Worm (Caenorhabditis elegans): ENCODE data around the gene glna-2.

Gene glna-2

ce11 chrII:8039416-8039815 is 31.0 kb downstream of the glna-2 start, which contains the start of the genes ubh-4 and algn-6 (continued):
- TF ChIP-seq zfh-2 (GFP tag; conservative IDR thresholded peaks at IDR 0.05): no peak
- no peak for TF ChIP-seq nfyb-1 (GFP tag; IDR thresholded peaks at IDR 0.05)
- TF ChIP-seq lin-54 (GFP tag; optimal IDR thresholded peaks at IDR 0.05): peak; percentile 72
- TF ChIP-seq T26A5.8 (tag; optimal IDR thresholded peaks at IDR 0.05): no peak
- TF ChIP-seq dox-1 (GFP tag; IDR thresholded peaks at IDR 0.05): peak; percentile 86; the same call in 1 of the 2 replicates
- TF ChIP-seq Y56A3A.18 (GFP tag; IDR thresholded peaks at IDR 0.05): no peak
- TF ChIP-seq lag-1 (GFP tag; IDR thresholded peaks at IDR 0.05): no peak
- TF ChIP-seq aptf-3 (GFP tag; IDR thresholded peaks at IDR 0.05): no peak
- 0 out of 2 replicates have a peak, but pooled peaks have one; percentile 24 for TF ChIP-seq Y79H2A.3 (GFP tag; conservative IDR thresholded peaks at IDR 0.05)
- TF ChIP-seq egl-18 (GFP tag; IDR thresholded peaks at IDR 0.05): no peak
- TF ChIP-seq sea-2 (GFP tag; IDR thresholded peaks at IDR 0.05): no peak
- TF ChIP-seq madf-8 (GFP tag; conservative IDR thresholded peaks at IDR 0.05): peak; percentile 32; the same call in 1 of the 2 replicates
- no peak for TF ChIP-seq hrde-1 (tag; optimal IDR thresholded peaks at IDR 0.05; ENCODE audit: borderline replicate concordance)
- no peak for TF ChIP-seq nhr-27 (tag; optimal IDR thresholded peaks at IDR 0.05)
- TF ChIP-seq attf-5 (GFP tag; optimal IDR thresholded peaks at IDR 0.05): peak; percentile 87
- no peak for TF ChIP-seq B0261.1 (tag; optimal IDR thresholded peaks at IDR 0.05)
- TF ChIP-seq ama-1 (optimal IDR thresholded peaks at IDR 0.05): no peak
- no peak for TF ChIP-seq ama-1 (GFP tag; optimal IDR thresholded peaks at IDR 0.05)
- TF ChIP-seq ztf-6 (GFP tag; IDR thresholded peaks at IDR 0.05): no peak
- TF ChIP-seq ceh-40 (GFP tag; IDR thresholded peaks at IDR 0.05): no peak
- peak; percentile 61; the same call in 1 of the 2 replicates for TF ChIP-seq madf-3 (GFP tag; IDR thresholded peaks at IDR 0.05)
- no peak for TF ChIP-seq ceh-58 (GFP tag; IDR thresholded peaks at IDR 0.05)
- no peak for TF ChIP-seq ceh-100 (GFP tag; IDR thresholded peaks at IDR 0.05)
- no peak for TF ChIP-seq lir-1 (GFP tag; conservative IDR thresholded peaks at IDR 0.05)
- peak; percentile 16 for TF ChIP-seq snpc-3.4 (tag; optimal IDR thresholded peaks at IDR 0.05)
- no peak for TF ChIP-seq repo-1 (tag; optimal IDR thresholded peaks at IDR 0.05)
- TF ChIP-seq F57A8.1 (GFP tag; optimal IDR thresholded peaks at IDR 0.05): no peak
- TF ChIP-seq ceh-79 (tag; optimal IDR thresholded peaks at IDR 0.05): no peak
- no peak for TF ChIP-seq pha-4 (tag; optimal IDR thresholded peaks at IDR 0.05)
- no peak for TF ChIP-seq snpc-1.1 (tag; optimal IDR thresholded peaks at IDR 0.05; ENCODE audit: insufficient read depth)
- 0 out of 2 replicates have a peak, but pooled peaks have one; percentile 24 for TF ChIP-seq rcor-1 (GFP tag; IDR thresholded peaks at IDR 0.05)
- no peak for TF ChIP-seq cebp-2 (GFP tag; IDR thresholded peaks at IDR 0.05)
- no peak for TF ChIP-seq hsf-1 (GFP tag; IDR thresholded peaks at IDR 0.05)
- no peak for TF ChIP-seq C06A6.2 (GFP tag; conservative IDR thresholded peaks at IDR 0.05)
- peak; percentile 63 for TF ChIP-seq F23B12.7 (tag; optimal IDR thresholded peaks at IDR 0.05; ENCODE audit: insufficient read depth)
- TF ChIP-seq akir-1 (GFP tag; optimal IDR thresholded peaks at IDR 0.05): no peak

ce11 chrII:8041642-8042041 is 33.2 kb downstream of the glna-2 start:
- TF ChIP-seq hmg-1.2 (GFP tag; IDR thresholded peaks at IDR 0.05): peak; percentile 18; the same call in 1 of the 2 replicates
- peak; percentile 95 for TF ChIP-seq attf-3 (GFP tag; conservative IDR thresholded peaks at IDR 0.05)
- peak; percentile 54 for TF ChIP-seq attf-5 (GFP tag; optimal IDR thresholded peaks at IDR 0.05)
- TF ChIP-seq somi-1 (GFP tag; optimal IDR thresholded peaks at IDR 0.05): no peak
- no peak for TF ChIP-seq atf-7 (tag; optimal IDR thresholded peaks at IDR 0.05)
- no peak for TF ChIP-seq hlh-12 (tag; optimal IDR thresholded peaks at IDR 0.05)
- TF ChIP-seq aptf-2 (GFP tag; conservative IDR thresholded peaks at IDR 0.05): no peak
- no peak for TF ChIP-seq F23B12.7 (tag; optimal IDR thresholded peaks at IDR 0.05; ENCODE audit: insufficient read depth)
- TF ChIP-seq cebp-1 (GFP tag; IDR thresholded peaks at IDR 0.05): no peak
- TF ChIP-seq cebp-1 (tag; optimal IDR thresholded peaks at IDR 0.05): peak; percentile 16

Measured in whole organism, young adult.